Fruit fly (Drosophila melanogaster): Measurements from ENCODE around the gene CG14384.
A peak's percentile ranks its signal among the peaks of the same experiment; 100 is the strongest.

DNA sequence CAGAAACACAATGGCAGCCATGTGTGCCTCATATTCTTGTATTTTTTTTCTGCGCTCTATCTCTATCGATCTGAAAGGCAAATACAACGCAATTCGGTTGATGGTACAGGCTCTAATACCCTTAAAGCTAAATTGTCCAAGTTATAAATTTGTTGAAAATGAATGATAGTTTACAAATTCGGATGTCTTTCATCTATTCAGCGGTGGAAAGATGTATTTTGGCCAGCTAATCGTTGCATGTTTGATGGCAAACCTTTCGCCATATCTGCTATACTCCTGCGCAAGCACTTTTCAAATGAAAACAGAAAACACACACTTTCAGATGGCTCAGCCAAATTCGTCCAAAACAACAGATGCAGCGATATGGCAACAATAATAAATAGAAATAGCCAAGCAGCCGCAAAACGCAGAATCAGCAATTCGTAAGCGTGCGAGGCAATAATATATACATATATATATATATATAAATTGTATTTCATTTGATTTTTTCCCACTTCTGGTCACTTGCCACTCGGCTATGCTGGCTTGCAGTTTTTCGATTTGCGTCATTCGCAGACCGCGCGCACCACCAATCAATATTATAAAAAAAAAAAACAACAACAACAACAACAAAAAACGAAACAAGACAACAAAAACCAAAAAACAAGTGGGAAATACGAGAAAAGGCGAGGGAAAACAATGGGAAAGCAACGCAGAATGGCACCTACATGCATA lies 46.8 kb upstream of the CG14384 start:
- TF ChIP-seq CG10631 (GFP tag; optimal IDR thresholded peaks at IDR 0.05): no peak
- TF ChIP-seq CG7368 (GFP tag; optimal IDR thresholded peaks at IDR 0.05): no peak
- TF ChIP-seq CG15336 (GFP tag; IDR thresholded peaks at IDR 0.05): peak; percentile 51
